Worm (Caenorhabditis elegans) whole organism, L1 larva: ENCODE data around the gene srd-15.

ENCODE experiments used
- Y116A8C.19 ChIP-seq: sonication (generic microtip); optimal IDR thresholded peaks from 2 replicates; lab custom pipeline; 2016; ENCODE audit warnings: missing compliant biosample characterization, missing genetic modification characterization, borderline replicate concordance
- aha-1 ChIP-seq: fragments of 150-350 bp; optimal IDR thresholded peaks from 2 replicates; lab custom pipeline; 2014; ENCODE audit warnings: missing biosample characterization, missing genetic modification characterization
- alr-1 ChIP-seq: fragments of 200-800 bp; sonication (Bioruptor generic); optimal IDR thresholded peaks from 2 replicates; lab custom pipeline; 2018; ENCODE audit warnings: borderline replicate concordance, mild to moderate bottlenecking, missing genetic modification characterization, missing compliant biosample characterization
- blmp-1 ChIP-seq: fragments of 150-350 bp; optimal IDR thresholded peaks from 2 replicates; lab custom pipeline; 2014; ENCODE audit warnings: missing biosample characterization, missing genetic modification characterization
- ceh-63 ChIP-seq: fragments of 200-800 bp; sonication (Bioruptor generic); optimal IDR thresholded peaks from 2 replicates; lab custom pipeline; 2018; ENCODE audit warnings: mild to moderate bottlenecking, missing genetic modification characterization, missing compliant biosample characterization
- ceh-8 ChIP-seq: fragments of 200-800 bp; sonication (Bioruptor generic); optimal IDR thresholded peaks from 2 replicates; lab custom pipeline; 2018; ENCODE audit warnings: mild to moderate bottlenecking, missing genetic modification characterization, moderate library complexity, missing compliant biosample characterization
- ceh-82 ChIP-seq, 3 experiments: fragments of 150-350 bp in 1 of 3; sonication (generic microtip) in 2 of 3; optimal IDR thresholded peaks; 2 replicates each; lab custom pipeline; 2014 to 2017; ENCODE audit warnings: missing biosample characterization in 3 of 3, missing genetic modification characterization in 3 of 3
- ceh-88 ChIP-seq: fragments of 200-800 bp; sonication (Bioruptor generic); IDR thresholded peaks from 2 replicates; pipeline ENCODE4 v1.3.6; 2022; ENCODE audit warnings: missing genetic modification characterization, missing compliant biosample characterization
- efl-1 ChIP-seq, 4 experiments: fragments of 150-350 bp; optimal IDR thresholded peaks in 3 of 4; peaks in 1 of 4; 1 replicate in 1 of 4; 2 replicates in 3 of 4; lab custom pipeline; 2014; ENCODE audit warnings: missing biosample characterization in 2 of 4, missing genetic modification characterization in 2 of 4, missing genetic modification reagents in 2 of 4
- efl-3 ChIP-seq: fragments of 200-800 bp; sonication (Bioruptor generic); optimal IDR thresholded peaks from 2 replicates; lab custom pipeline; 2018; ENCODE audit warnings: mild to moderate bottlenecking, missing genetic modification characterization, missing compliant biosample characterization
- egl-27 ChIP-seq, 2 experiments: fragments of 150-350 bp in 1 of 2; sonication (generic microtip); optimal IDR thresholded peaks; 3 replicates each; lab custom pipeline; 2017 to 2018; ENCODE audit warnings: missing biosample characterization in 2 of 2, missing genetic modification characterization in 2 of 2, missing genetic modification reagents in 2 of 2
- hlh-17 ChIP-seq: fragments of 200-800 bp; sonication (Bioruptor generic); optimal IDR thresholded peaks from 2 replicates; lab custom pipeline; 2018; ENCODE audit warnings: missing genetic modification characterization, mild to moderate bottlenecking, missing compliant biosample characterization, moderate library complexity, borderline replicate concordance
- hpl-2 ChIP-seq: fragments of 150-350 bp; optimal IDR thresholded peaks from 2 replicates; lab custom pipeline; 2014; ENCODE audit warnings: missing biosample characterization, missing genetic modification reagents, missing genetic modification characterization
- irx-1 ChIP-seq: sonication (generic microtip); optimal IDR thresholded peaks from 2 replicates; lab custom pipeline; 2016; ENCODE audit warnings: missing genetic modification characterization, missing compliant biosample characterization
- jun-1 ChIP-seq: fragments of 150-350 bp; optimal IDR thresholded peaks from 2 replicates; lab custom pipeline; 2014; ENCODE audit warnings: missing biosample characterization, missing genetic modification reagents, missing genetic modification characterization
- lin-14 ChIP-seq: fragments of 200-800 bp; sonication (Bioruptor generic); optimal IDR thresholded peaks from 2 replicates; lab custom pipeline; 2018; ENCODE audit warnings: mild to moderate bottlenecking, missing genetic modification characterization, moderate library complexity, missing compliant biosample characterization
- nhr-11 ChIP-seq: fragments of 150-350 bp; optimal IDR thresholded peaks from 2 replicates; lab custom pipeline; 2014; ENCODE audit warnings: missing biosample characterization, missing genetic modification characterization
- nhr-12 ChIP-seq: sonication (generic microtip); optimal IDR thresholded peaks from 2 replicates; lab custom pipeline; 2017; ENCODE audit warnings: missing biosample characterization, missing genetic modification characterization
- nhr-47 ChIP-seq: sonication (generic microtip); optimal IDR thresholded peaks from 2 replicates; lab custom pipeline; 2016; ENCODE audit warnings: mild to moderate bottlenecking, missing genetic modification characterization, moderate library complexity, missing compliant biosample characterization
- nhr-84 ChIP-seq: sonication (generic microtip); optimal IDR thresholded peaks from 2 replicates; lab custom pipeline; 2017; ENCODE audit warnings: missing biosample characterization, missing genetic modification characterization
- nhr-85 ChIP-seq: sonication (generic microtip); peaks from one replicate; lab custom pipeline; 2016; ENCODE audit warnings: missing genetic modification characterization, inconsistent platforms, missing compliant biosample characterization
- pag-3 ChIP-seq: sonication (generic microtip); optimal IDR thresholded peaks from 2 replicates; lab custom pipeline; 2017; ENCODE audit warnings: missing genetic modification characterization, mild to moderate bottlenecking, missing compliant biosample characterization, antibody characterized with exemption, borderline replicate concordance; ENCODE audit not compliant: insufficient read depth
- pqm-1 ChIP-seq: sonication (generic microtip); optimal IDR thresholded peaks from 3 replicates; lab custom pipeline; 2017; ENCODE audit warnings: missing biosample characterization, missing genetic modification characterization
- rnt-1 ChIP-seq: sonication (generic microtip); optimal IDR thresholded peaks from 2 replicates; lab custom pipeline; 2016; ENCODE audit warnings: mild to moderate bottlenecking, missing genetic modification characterization, moderate library complexity, missing compliant biosample characterization
- sup-37 ChIP-seq: fragments of 200-800 bp; sonication (Bioruptor generic); optimal IDR thresholded peaks from 2 replicates; lab custom pipeline; 2018; ENCODE audit warnings: mild to moderate bottlenecking, missing genetic modification characterization, missing compliant biosample characterization
- tlp-1 ChIP-seq: fragments of 150-350 bp; optimal IDR thresholded peaks from 2 replicates; lab custom pipeline; 2014; ENCODE audit warnings: missing biosample characterization, missing genetic modification characterization
- unc-30 ChIP-seq: sonication (generic microtip); optimal IDR thresholded peaks from 2 replicates; lab custom pipeline; 2017; ENCODE audit warnings: missing biosample characterization, missing genetic modification characterization
- zag-1 ChIP-seq: fragments of 150-350 bp; optimal IDR thresholded peaks from 2 replicates; lab custom pipeline; 2014; ENCODE audit warnings: missing biosample characterization, missing genetic modification characterization

Gene srd-15

ce11 chrV:5906252-5906651 is at the start of gene srd-15:
srd-15 (minus strand) TSS chrV:5906352.
- TF ChIP-seq pqm-1 (tag; lab: Kevin White, UChicago), result no peak

ce11 chrV:5955627-5956026 is 49.5 kb upstream of the srd-15 start:
- no peak for TF ChIP-seq nhr-47 (tag; lab: Kevin White, UChicago)
- peak; percentile 47 for TF ChIP-seq lin-14 (GFP tag; lab: Kevin White, UChicago)
- TF ChIP-seq Y116A8C.19 (tag; lab: Kevin White, UChicago), result no peak
- TF ChIP-seq tlp-1, result no peak
- TF ChIP-seq hpl-2 (GFP tag; lab: Kevin White, UChicago), result no peak
- no peak for TF ChIP-seq efl-1 (optimal IDR thresholded peaks at IDR 0.05; lab: Kevin White, UChicago)
- peak in 1 of 2 experiments; percentile 39 for TF ChIP-seq efl-1 (GFP tag; optimal IDR thresholded peaks at IDR 0.05 in 1 of 2; lab: Kevin White, UChicago)
- TF ChIP-seq zag-1 (tag; lab: Kevin White, UChicago), result no peak
- TF ChIP-seq blmp-1 (tag; lab: Kevin White, UChicago), result peak; percentile 8

- TF ChIP-seq aha-1 (tag; lab: Kevin White, UChicago), result no peak
Measured at ce11 chrV:5954747-5955146, 48.6 kb upstream of the srd-15 start, which contains the start of gene M03F8.6. M03F8.6 (minus strand) TSS chrV:5954847.

DNA sequence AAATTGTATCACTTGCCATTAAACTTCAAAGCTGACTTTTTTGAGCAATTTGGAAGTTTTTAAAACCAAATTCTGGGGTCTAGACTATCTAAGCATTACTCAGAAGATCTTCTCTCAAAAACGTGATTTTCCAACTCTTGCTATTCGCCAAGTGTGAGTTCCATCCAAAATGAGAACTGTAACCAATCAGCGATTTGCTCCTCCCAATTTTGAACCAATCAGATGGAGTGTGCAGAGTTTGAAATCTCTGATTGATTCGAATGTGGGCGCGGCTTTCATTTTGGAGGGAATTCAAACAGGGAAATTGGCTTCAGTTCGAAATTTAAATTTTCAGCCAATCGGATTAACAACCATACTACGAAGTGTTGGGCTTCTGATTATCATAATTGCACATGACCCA is 46.9 kb upstream of the srd-15 start:
- TF ChIP-seq aha-1 (tag; lab: Kevin White, UChicago), result no peak
- TF ChIP-seq nhr-84 (tag; lab: Kevin White, UChicago), result no peak
- no peak for TF ChIP-seq alr-1 (tag; lab: Kevin White, UChicago)
- TF ChIP-seq Y116A8C.19 (tag; lab: Kevin White, UChicago), result no peak
- no peak for TF ChIP-seq unc-30 (tag; lab: Kevin White, UChicago)
- TF ChIP-seq irx-1 (tag; lab: Kevin White, UChicago), result no peak
- TF ChIP-seq egl-27 (tag; optimal IDR thresholded peaks at IDR 0.05; lab: Kevin White, UChicago), result no peak
- no peak for TF ChIP-seq sup-37 (GFP tag; lab: Kevin White, UChicago)
- TF ChIP-seq nhr-47 (tag; lab: Kevin White, UChicago), result no peak
- no peak for TF ChIP-seq ceh-8 (GFP tag; lab: Kevin White, UChicago)
- TF ChIP-seq ceh-63 (GFP tag; lab: Kevin White, UChicago), result no peak
- TF ChIP-seq efl-1 (optimal IDR thresholded peaks at IDR 0.05; lab: Kevin White, UChicago), result no peak
- no peak for TF ChIP-seq efl-1 (GFP tag; optimal IDR thresholded peaks at IDR 0.05 in 1 of 2; lab: Kevin White, UChicago)
- no peak for TF ChIP-seq rnt-1 (tag; lab: Kevin White, UChicago)
- no peak for TF ChIP-seq nhr-85 (tag; lab: Kevin White, UChicago)
- no peak for TF ChIP-seq nhr-11 (tag; lab: Kevin White, UChicago)
- no peak for TF ChIP-seq nhr-12 (tag; lab: Kevin White, UChicago)
- TF ChIP-seq hlh-17, result no peak
- no peak for TF ChIP-seq efl-3 (GFP tag; lab: Kevin White, UChicago)
- TF ChIP-seq pag-3 (tag; lab: Kevin White, UChicago), result no peak
- TF ChIP-seq jun-1 (tag; lab: Kevin White, UChicago), result no peak

DNA sequence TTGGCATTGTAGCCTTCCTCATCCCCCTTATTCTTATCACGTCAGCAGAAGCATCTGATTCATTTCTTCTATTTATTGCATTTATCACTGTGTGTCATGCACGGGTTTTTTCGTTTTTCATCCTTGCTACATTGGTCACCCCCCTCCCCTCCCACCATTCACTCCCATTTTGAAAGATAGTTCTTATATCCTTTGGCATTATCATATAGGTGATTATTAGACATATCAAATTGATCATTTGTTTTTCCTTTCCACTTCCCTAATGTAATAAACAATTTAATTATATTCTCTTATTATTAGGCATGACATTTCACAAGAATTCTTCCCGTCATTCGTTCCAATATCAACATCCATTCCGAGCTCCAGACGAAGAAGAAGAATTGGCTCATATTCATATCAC is 45.0 kb upstream of the srd-15 start, which contains the start of gene M03F8.1:
Gene M03F8.1, plus strand, starts transcription at position 301 of the 400 bp plus-strand sequence.
- no peak for TF ChIP-seq ceh-82 (tag; optimal IDR thresholded peaks at IDR 0.05; lab: Kevin White, UChicago)
- TF ChIP-seq blmp-1 (tag; lab: Kevin White, UChicago), result peak; percentile 31

- peak; percentile 26 for TF ChIP-seq blmp-1 (tag; lab: Kevin White, UChicago)
- no peak for TF ChIP-seq ceh-88 (GFP tag; lab: Robert Waterston, UW)
Measured at ce11 chrV:5949674-5950149, 43.6 kb upstream of the srd-15 start.
